Worm (Caenorhabditis elegans) whole organism, mixed stage, embryonic: Measurements from ENCODE around the gene ham-1.

ENCODE experiments used
- blmp-1 ChIP-seq: fragments of 150-350 bp; optimal IDR thresholded peaks from 2 replicates; lab custom pipeline; 2014; ENCODE audit warnings: missing biosample characterization, missing genetic modification characterization
- ceh-39 ChIP-seq: fragments of 150-350 bp; optimal IDR thresholded peaks from 2 replicates; lab custom pipeline; 2014; ENCODE audit warnings: missing biosample characterization, missing genetic modification characterization
- ceh-43 ChIP-seq: fragments of 200-800 bp; sonication (Bioruptor generic); optimal IDR thresholded peaks from 2 replicates; lab custom pipeline; 2018; ENCODE audit warnings: mild to moderate bottlenecking, missing genetic modification characterization, moderate library complexity, missing compliant biosample characterization
- ceh-83 ChIP-seq: fragments of 200-800 bp; sonication (Bioruptor generic); optimal IDR thresholded peaks from 2 replicates; lab custom pipeline; 2018; ENCODE audit warnings: mild to moderate bottlenecking, missing genetic modification characterization, missing compliant biosample characterization
- ces-1 ChIP-seq: fragments of 150-350 bp; optimal IDR thresholded peaks from 2 replicates; lab custom pipeline; 2014; ENCODE audit warnings: missing biosample characterization, missing genetic modification reagents, missing genetic modification characterization
- cnd-1 ChIP-seq: fragments of 200-800 bp; sonication (Bioruptor generic); optimal IDR thresholded peaks from 2 replicates; lab custom pipeline; 2018; ENCODE audit warnings: mild to moderate bottlenecking, missing genetic modification characterization, missing compliant biosample characterization
- drap-1 ChIP-seq: fragments of 200-800 bp; sonication (Bioruptor generic); optimal IDR thresholded peaks from 3 replicates; lab custom pipeline; 2018; ENCODE audit warnings: mild to moderate bottlenecking, missing genetic modification characterization, missing compliant biosample characterization
- elt-1 ChIP-seq: sonication (generic microtip); optimal IDR thresholded peaks from 2 replicates; lab custom pipeline; 2017; ENCODE audit warnings: missing genetic modification characterization, mild to moderate bottlenecking, missing compliant biosample characterization, antibody characterized with exemption, moderate library complexity, borderline replicate concordance; ENCODE audit not compliant: insufficient read depth
- elt-3 ChIP-seq: fragments of 150-350 bp; optimal IDR thresholded peaks from 2 replicates; lab custom pipeline; 2014; ENCODE audit warnings: missing biosample characterization, missing genetic modification characterization
- flh-1 ChIP-seq: fragments of 200-800 bp; sonication (Bioruptor generic); optimal IDR thresholded peaks from 2 replicates; lab custom pipeline; 2018; ENCODE audit warnings: mild to moderate bottlenecking, missing genetic modification characterization, moderate library complexity, missing compliant biosample characterization
- ham-2 ChIP-seq: fragments of 200-800 bp; sonication (Bioruptor generic); optimal IDR thresholded peaks from 2 replicates; lab custom pipeline; 2018; ENCODE audit warnings: mild to moderate bottlenecking, missing genetic modification characterization, missing compliant biosample characterization
- hlh-1 ChIP-seq: fragments of 150-350 bp; optimal IDR thresholded peaks from 2 replicates; lab custom pipeline; 2014; ENCODE audit warnings: missing biosample characterization, missing genetic modification reagents, missing genetic modification characterization
- lin-13 ChIP-seq: fragments of 150-350 bp; optimal IDR thresholded peaks from 2 replicates; lab custom pipeline; 2014; ENCODE audit warnings: missing biosample characterization, missing genetic modification characterization
- lin-32 ChIP-seq: fragments of 200-800 bp; sonication (Bioruptor generic); optimal IDR thresholded peaks from 2 replicates; lab custom pipeline; 2018; ENCODE audit warnings: mild to moderate bottlenecking, missing genetic modification characterization, missing compliant biosample characterization
- lsy-2 ChIP-seq: fragments of 150-350 bp; optimal IDR thresholded peaks from 2 replicates; lab custom pipeline; 2014; ENCODE audit warnings: missing biosample characterization, missing genetic modification characterization
- mab-5 ChIP-seq: fragments of 150-350 bp; optimal IDR thresholded peaks from 2 replicates; lab custom pipeline; 2014; ENCODE audit warnings: missing biosample characterization, missing genetic modification characterization
- mep-1 ChIP-seq: fragments of 150-350 bp; optimal IDR thresholded peaks from 2 replicates; lab custom pipeline; 2017; ENCODE audit warnings: missing biosample characterization, missing genetic modification reagents, missing genetic modification characterization, inconsistent platforms
- mls-2 ChIP-seq: sonication (generic microtip); optimal IDR thresholded peaks from 2 replicates; lab custom pipeline; 2016; ENCODE audit warnings: mild to moderate bottlenecking, missing genetic modification characterization, moderate library complexity, missing compliant biosample characterization
- nhr-12 ChIP-seq: fragments of 150-350 bp; optimal IDR thresholded peaks from 2 replicates; lab custom pipeline; 2014; ENCODE audit warnings: missing biosample characterization, missing genetic modification characterization
- nhr-2 ChIP-seq: fragments of 150-350 bp; optimal IDR thresholded peaks from 2 replicates; lab custom pipeline; 2014; ENCODE audit warnings: missing biosample characterization, missing genetic modification characterization
- nhr-28 ChIP-seq: fragments of 150-350 bp; optimal IDR thresholded peaks from 2 replicates; lab custom pipeline; 2014; ENCODE audit warnings: missing biosample characterization, missing genetic modification characterization
- nhr-76 ChIP-seq: sonication (generic microtip); optimal IDR thresholded peaks from 2 replicates; lab custom pipeline; 2017; ENCODE audit warnings: missing biosample characterization, missing genetic modification characterization
- pha-4 ChIP-seq: fragments of 150-350 bp; optimal IDR thresholded peaks from 2 replicates; lab custom pipeline; 2018; ENCODE audit warnings: missing biosample characterization, missing genetic modification reagents, missing genetic modification characterization
- sem-2 ChIP-seq: fragments of 200-800 bp; sonication (Bioruptor generic); optimal IDR thresholded peaks from 2 replicates; lab custom pipeline; 2018; ENCODE audit warnings: mild to moderate bottlenecking, missing genetic modification characterization, missing compliant biosample characterization
- sptf-1 ChIP-seq: sonication (generic microtip); optimal IDR thresholded peaks from 2 replicates; lab custom pipeline; 2017; ENCODE audit warnings: mild to moderate bottlenecking, missing genetic modification characterization, moderate library complexity, missing compliant biosample characterization
- unc-39 ChIP-seq: fragments of 150-350 bp; optimal IDR thresholded peaks from 2 replicates; lab custom pipeline; 2014; ENCODE audit warnings: missing biosample characterization, missing genetic modification characterization
- unc-62 ChIP-seq: fragments of 150-350 bp; optimal IDR thresholded peaks from 2 replicates; lab custom pipeline; 2014; ENCODE audit warnings: missing biosample characterization, missing genetic modification reagents, missing genetic modification characterization
- zip-8 ChIP-seq: fragments of 150-350 bp; optimal IDR thresholded peaks from 2 replicates; lab custom pipeline; 2014; ENCODE audit warnings: missing biosample characterization, missing genetic modification characterization
- ztf-11 ChIP-seq: fragments of 150-350 bp; optimal IDR thresholded peaks from 2 replicates; lab custom pipeline; 2014; ENCODE audit warnings: missing biosample characterization, missing genetic modification characterization

Gene ham-1

DNA sequence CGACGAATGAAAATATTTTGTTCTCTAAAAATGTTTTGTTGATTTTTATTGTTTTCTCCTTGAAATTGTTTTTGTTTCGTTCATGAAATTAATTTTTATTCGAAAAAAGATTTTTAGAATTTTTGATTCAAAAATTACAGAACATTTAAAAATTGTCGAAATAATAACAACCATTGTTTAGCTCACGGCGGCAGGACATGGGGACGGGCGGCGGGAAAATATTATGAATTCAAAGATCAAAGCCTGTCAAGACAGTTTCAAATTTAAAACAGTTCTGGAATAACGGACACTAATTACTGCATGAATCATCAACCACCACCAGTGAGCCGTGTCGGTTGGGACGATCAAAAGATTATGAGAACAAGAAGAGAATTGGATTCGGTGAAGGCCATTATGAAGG is 18.6 kb downstream of the ham-1 start, which contains the start of gene snb-7:
Gene snb-7, plus strand, starts transcription at position 301 of the 400 bp plus-strand sequence.
- no peak for TF ChIP-seq drap-1 (GFP tag; lab: Kevin White, UChicago)
- TF ChIP-seq nhr-2, result no peak
- no peak for TF ChIP-seq ceh-83 (GFP tag; lab: Kevin White, UChicago)
- TF ChIP-seq unc-62 (GFP tag; lab: Kevin White, UChicago), result no peak
- TF ChIP-seq mls-2 (tag; lab: Kevin White, UChicago), result no peak
- no peak for TF ChIP-seq mab-5 (tag; lab: Kevin White, UChicago)
- no peak for TF ChIP-seq ces-1 (GFP tag; lab: Kevin White, UChicago)
- no peak for TF ChIP-seq nhr-76 (tag; lab: Kevin White, UChicago)
- TF ChIP-seq zip-8 (tag; lab: Kevin White, UChicago), result no peak
- no peak for TF ChIP-seq lin-32 (GFP tag; lab: Kevin White, UChicago)
- TF ChIP-seq elt-1 (tag; lab: Kevin White, UChicago), result no peak
- no peak for TF ChIP-seq pha-4 (tag; lab: Kevin White, UChicago)
- no peak for TF ChIP-seq ceh-39
- TF ChIP-seq lin-13 (tag; lab: Kevin White, UChicago), result no peak
- TF ChIP-seq ztf-11 (tag; lab: Kevin White, UChicago), result no peak
- no peak for TF ChIP-seq cnd-1 (tag; lab: Kevin White, UChicago)
- TF ChIP-seq sptf-1 (tag; lab: Kevin White, UChicago), result no peak
- TF ChIP-seq elt-3 (tag; lab: Kevin White, UChicago), result no peak
- TF ChIP-seq unc-39 (tag; lab: Kevin White, UChicago), result no peak
- TF ChIP-seq ceh-43 (GFP tag; lab: Kevin White, UChicago), result no peak

DNA sequence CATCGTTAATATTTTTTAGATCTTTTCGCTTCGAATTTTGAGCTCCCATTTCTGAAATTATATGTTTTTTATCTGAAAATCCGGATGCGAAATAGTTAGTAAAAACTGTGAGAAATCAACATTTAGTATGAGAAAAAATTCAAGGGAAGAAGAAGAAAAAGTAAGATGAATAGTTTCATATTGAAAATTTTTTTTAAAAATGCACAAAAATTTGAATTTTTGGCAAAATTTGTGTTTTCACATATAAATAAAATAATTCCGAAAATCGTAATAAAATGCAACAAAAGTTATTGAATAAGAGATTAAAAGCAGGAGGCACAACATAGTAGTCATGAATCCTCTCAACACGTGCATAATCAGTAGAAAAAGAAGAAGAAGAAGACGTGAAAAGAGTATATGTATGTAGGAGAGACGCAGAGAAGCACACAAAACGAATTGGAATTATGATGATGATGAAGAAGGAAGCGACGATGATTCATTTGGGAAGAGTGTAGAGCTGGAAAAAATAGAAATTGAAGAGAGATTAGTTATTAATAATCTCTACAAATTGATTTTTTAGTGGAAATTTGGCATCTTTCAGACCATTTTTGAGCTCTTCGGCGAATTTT is 24.1 kb downstream of the ham-1 start, which contains the start of gene eak-7:
Gene eak-7, minus strand, starts transcription at position 51 of the 608 bp plus-strand sequence.
- peak; percentile 61 for TF ChIP-seq ces-1 (GFP tag; lab: Kevin White, UChicago)
- TF ChIP-seq ceh-43 (GFP tag; lab: Kevin White, UChicago), result no peak
- TF ChIP-seq ceh-39, result no peak

ce11 chrIV:12567176-12567892 is 25.4 kb downstream of the ham-1 start, which contains the start of the genes hsb-1 and let-99:
hsb-1 (minus strand) TSS chrIV:12567226.
let-99 (plus strand) TSS chrIV:12567842.
- TF ChIP-seq ceh-43 (GFP tag; lab: Kevin White, UChicago) (no peak), unc-39 (tag; lab: Kevin White, UChicago) (no peak), hlh-1 (tag; lab: Kevin White, UChicago) (peak; percentile 31), ham-2 (GFP tag; lab: Kevin White, UChicago) (peak; percentile 26), cnd-1 (tag; lab: Kevin White, UChicago) (peak; percentile 68), sptf-1 (tag; lab: Kevin White, UChicago) (peak; percentile 27), ceh-39 (no peak), ztf-11 (tag; lab: Kevin White, UChicago) (no peak), pha-4 (tag; lab: Kevin White, UChicago) (peak; percentile 8), lin-32 (GFP tag; lab: Kevin White, UChicago) (peak; percentile 69)

- TF ChIP-seq unc-62 (GFP tag; lab: Kevin White, UChicago), result no peak
- no peak for TF ChIP-seq nhr-12
- TF ChIP-seq ceh-83 (GFP tag; lab: Kevin White, UChicago), result no peak
- no peak for TF ChIP-seq nhr-76 (tag; lab: Kevin White, UChicago)
- no peak for TF ChIP-seq hlh-1 (tag; lab: Kevin White, UChicago)
- TF ChIP-seq lsy-2, result no peak
- TF ChIP-seq flh-1 (GFP tag; lab: Kevin White, UChicago), result no peak
- TF ChIP-seq blmp-1 (tag; lab: Kevin White, UChicago), result no peak
- TF ChIP-seq nhr-28 (tag; lab: Kevin White, UChicago), result no peak
- no peak for TF ChIP-seq ztf-11 (tag; lab: Kevin White, UChicago)
- TF ChIP-seq sem-2, result no peak
- no peak for TF ChIP-seq cnd-1 (tag; lab: Kevin White, UChicago)
- TF ChIP-seq mab-5 (tag; lab: Kevin White, UChicago), result no peak
- no peak for TF ChIP-seq mep-1 (tag; lab: Kevin White, UChicago)
- TF ChIP-seq drap-1 (GFP tag; lab: Kevin White, UChicago), result no peak
- TF ChIP-seq nhr-2, result no peak
- TF ChIP-seq lin-13 (tag; lab: Kevin White, UChicago), result no peak
- TF ChIP-seq elt-1 (tag; lab: Kevin White, UChicago), result no peak
These were observed 28.6 kb downstream of the ham-1 start for ce11 chrIV:12570546-12570945.
